Worm (Caenorhabditis elegans) whole organism, midembryonic: ENCODE data around the gene AH6.3.

Experiments
- T22C8.4 ChIP-seq: fragments of 200-800 bp; sonication (Bioruptor generic); IDR thresholded peaks from 2 replicates; pipeline ENCODE4 v1.3.6; 2022; ENCODE audit warnings: missing genetic modification characterization, missing compliant biosample characterization
- cog-1 ChIP-seq: sonication (generic microtip); optimal IDR thresholded peaks from 2 replicates; lab custom pipeline; 2016; ENCODE audit warnings: missing genetic modification characterization, missing compliant biosample characterization
- flt-1 ChIP-seq: fragments of 200-800 bp; sonication (Bioruptor generic); IDR thresholded peaks from 2 replicates; pipeline ENCODE4 v1.3.6; 2022; ENCODE audit warnings: missing genetic modification characterization, missing compliant biosample characterization
- klf-2 ChIP-seq: fragments of 200-800 bp; sonication (Bioruptor generic); conservative IDR thresholded peaks from 2 replicates; pipeline ENCODE4 v1.3.6; 2022; ENCODE audit warnings: missing genetic modification reagents, missing genetic modification characterization, missing compliant biosample characterization
- med-1 ChIP-seq: sonication (generic microtip); optimal IDR thresholded peaks from 2 replicates; lab custom pipeline; 2017; ENCODE audit warnings: missing genetic modification characterization, mild to moderate bottlenecking, missing compliant biosample characterization, antibody characterized with exemption, missing genetic modification reagents; ENCODE audit not compliant: insufficient read depth
- ref-1 ChIP-seq: fragments of 200-800 bp; sonication (Bioruptor generic); conservative IDR thresholded peaks from 2 replicates; pipeline ENCODE4 v1.3.6; 2022; ENCODE audit warnings: missing genetic modification reagents, missing genetic modification characterization, missing compliant biosample characterization
- tab-1 ChIP-seq: fragments of 200-800 bp; sonication (Bioruptor generic); IDR thresholded peaks from 2 replicates; pipeline ENCODE4 v1.3.6; 2022; ENCODE audit warnings: missing genetic modification characterization, missing compliant biosample characterization
- ztf-23 ChIP-seq: fragments of 200-800 bp; sonication (Bioruptor generic); IDR thresholded peaks from 2 replicates; pipeline ENCODE4 v1.3.6; 2022; ENCODE audit warnings: missing genetic modification reagents, missing genetic modification characterization, missing compliant biosample characterization
- ztf-29 ChIP-seq: fragments of 200-800 bp; sonication (Bioruptor generic); IDR thresholded peaks from 2 replicates; pipeline ENCODE4 v1.3.6; 2022; ENCODE audit warnings: missing genetic modification reagents, missing genetic modification characterization, missing compliant biosample characterization

Gene AH6.3

ce11 chrII:9542785-9543184 lies 23.9 kb downstream of the AH6.3 start, which contains the start of gene sra-4:
Gene sra-4, minus strand, starts transcription at chrII:9542885.
- no peak for TF ChIP-seq med-1 (GFP tag; lab: Kevin White, UChicago)
- TF ChIP-seq ztf-29 (GFP tag; lab: Robert Waterston, UW), result no peak
- no peak for TF ChIP-seq klf-2 (GFP tag; lab: Robert Waterston, UW)
- TF ChIP-seq flt-1 (GFP tag; lab: Robert Waterston, UW), result no peak
- TF ChIP-seq ztf-23 (GFP tag; lab: Robert Waterston, UW), result no peak
- no peak for TF ChIP-seq tab-1 (GFP tag; lab: Robert Waterston, UW)
- TF ChIP-seq cog-1, result no peak

ce11 chrII:9544386-9544785 lies 25.5 kb downstream of the AH6.3 start, which contains the start of gene sra-7:
Gene sra-7, plus strand, starts transcription at chrII:9544686.
- TF ChIP-seq klf-2 (GFP tag; lab: Robert Waterston, UW) (no peak), ztf-23 (GFP tag; lab: Robert Waterston, UW) (no peak)

ce11 chrII:9550718-9551117 lies 31.9 kb downstream of the AH6.3 start, which contains the start of gene sra-6:
Gene sra-6, minus strand, starts transcription at chrII:9550818.
- no peak for TF ChIP-seq ztf-29 (GFP tag; lab: Robert Waterston, UW)
- TF ChIP-seq klf-2 (GFP tag; lab: Robert Waterston, UW), result no peak
- no peak for TF ChIP-seq T22C8.4 (GFP tag; lab: Robert Waterston, UW)
- TF ChIP-seq tab-1 (GFP tag; lab: Robert Waterston, UW), result no peak
- no peak for TF ChIP-seq ref-1 (GFP tag; lab: Robert Waterston, UW)
- no peak for TF ChIP-seq med-1 (GFP tag; lab: Kevin White, UChicago)
- TF ChIP-seq cog-1, result no peak
- no peak for TF ChIP-seq flt-1 (GFP tag; lab: Robert Waterston, UW)
- no peak for TF ChIP-seq ztf-23 (GFP tag; lab: Robert Waterston, UW)

ce11 chrII:9551536-9551935 lies 32.7 kb downstream of the AH6.3 start, which contains the start of gene F35H8.12:
Gene F35H8.12, plus strand, starts transcription at chrII:9551836.
- TF ChIP-seq klf-2 (GFP tag; lab: Robert Waterston, UW) (no peak), flt-1 (GFP tag; lab: Robert Waterston, UW) (no peak)

ce11 chrII:9553179-9553578 lies 34.3 kb downstream of the AH6.3 start, which contains the start of gene F35H8.1:
Gene F35H8.1, minus strand, starts transcription at chrII:9553279.
- TF ChIP-seq ref-1 (GFP tag; lab: Robert Waterston, UW) (no peak), ztf-29 (GFP tag; lab: Robert Waterston, UW) (no peak), T22C8.4 (GFP tag; lab: Robert Waterston, UW) (no peak), cog-1 (no peak), ztf-23 (GFP tag; lab: Robert Waterston, UW) (no peak), med-1 (GFP tag; lab: Kevin White, UChicago) (no peak), flt-1 (GFP tag; lab: Robert Waterston, UW) (no peak), tab-1 (GFP tag; lab: Robert Waterston, UW) (no peak), klf-2 (GFP tag; lab: Robert Waterston, UW) (no peak)

- no peak for TF ChIP-seq tab-1 (GFP tag; lab: Robert Waterston, UW)
- no peak for TF ChIP-seq ztf-29 (GFP tag; lab: Robert Waterston, UW)
- no peak for TF ChIP-seq klf-2 (GFP tag; lab: Robert Waterston, UW)
- no peak for TF ChIP-seq cog-1
- no peak for TF ChIP-seq med-1 (GFP tag; lab: Kevin White, UChicago)
- no peak for TF ChIP-seq T22C8.4 (GFP tag; lab: Robert Waterston, UW)
- no peak for TF ChIP-seq flt-1 (GFP tag; lab: Robert Waterston, UW)
- TF ChIP-seq ref-1 (GFP tag; lab: Robert Waterston, UW), result no peak
- no peak for TF ChIP-seq ztf-23 (GFP tag; lab: Robert Waterston, UW)
These were observed 36.2 kb downstream of the AH6.3 start, which contains the start of gene F35H8.2 for ce11 chrII:9554925-9555553. Gene F35H8.2, plus strand, starts transcription at chrII:9555503.

ce11 chrII:9556582-9556981 lies 37.7 kb downstream of the AH6.3 start:
- TF ChIP-seq cog-1 (no peak), flt-1 (GFP tag; lab: Robert Waterston, UW) (no peak), klf-2 (GFP tag; lab: Robert Waterston, UW) (no peak)

- TF ChIP-seq ztf-23 (GFP tag; lab: Robert Waterston, UW), result no peak
- no peak for TF ChIP-seq ztf-29 (GFP tag; lab: Robert Waterston, UW)
- TF ChIP-seq cog-1, result no peak
- no peak for TF ChIP-seq med-1 (GFP tag; lab: Kevin White, UChicago)
- no peak for TF ChIP-seq T22C8.4 (GFP tag; lab: Robert Waterston, UW)
- TF ChIP-seq tab-1 (GFP tag; lab: Robert Waterston, UW), result no peak
- no peak for TF ChIP-seq klf-2 (GFP tag; lab: Robert Waterston, UW)
- no peak for TF ChIP-seq flt-1 (GFP tag; lab: Robert Waterston, UW)
- TF ChIP-seq ref-1 (GFP tag; lab: Robert Waterston, UW), result no peak
These were observed 38.7 kb downstream of the AH6.3 start, which contains the start of gene zfp-2 for ce11 chrII:9557437-9558150. Gene zfp-2, plus strand, starts transcription at chrII:9557650.

ce11 chrII:9558906-9559305 lies 40.1 kb downstream of the AH6.3 start:
- TF ChIP-seq ztf-29 (GFP tag; lab: Robert Waterston, UW) (no peak), med-1 (GFP tag; lab: Kevin White, UChicago) (no peak), T22C8.4 (GFP tag; lab: Robert Waterston, UW) (no peak), flt-1 (GFP tag; lab: Robert Waterston, UW) (no peak), tab-1 (GFP tag; lab: Robert Waterston, UW) (no peak), klf-2 (GFP tag; lab: Robert Waterston, UW) (no peak), ref-1 (GFP tag; lab: Robert Waterston, UW) (no peak), cog-1 (no peak), ztf-23 (GFP tag; lab: Robert Waterston, UW) (no peak)
